Fruit fly (Drosophila melanogaster) whole organism, embryonic: Measurements from ENCODE around the gene CG5435.

ENCODE experiments used
- Antp ChIP-seq: fragments of 200-800 bp; sonication (Bioruptor generic); optimal IDR thresholded peaks from 3 replicates; lab custom pipeline; 2016; ENCODE audit warnings: missing biosample characterization, missing genetic modification characterization
- C15 ChIP-seq: fragments of 200-800 bp; sonication (Bioruptor generic); IDR thresholded peaks from 3 replicates; pipeline ENCODE4 v1.3.6; 2022; ENCODE audit warnings: missing biosample characterization, missing genetic modification characterization
- CG10147 ChIP-seq: fragments of 200-800 bp; sonication (Bioruptor generic); optimal IDR thresholded peaks from 2 replicates; lab custom pipeline; 2019; ENCODE audit warnings: missing biosample characterization, mild to moderate bottlenecking, missing genetic modification characterization, moderate library complexity
- CG10209 ChIP-seq: fragments of 200-800 bp; sonication (Bioruptor generic); optimal IDR thresholded peaks from 3 replicates; lab custom pipeline; 2017; ENCODE audit warnings: missing biosample characterization, mild to moderate bottlenecking, missing genetic modification characterization, missing genetic modification reagents
- CG10431 ChIP-seq: fragments of 200-800 bp; sonication (Bioruptor generic); optimal IDR thresholded peaks from 3 replicates; lab custom pipeline; 2018; ENCODE audit warnings: missing biosample characterization, mild to moderate bottlenecking, missing genetic modification characterization
- CG12769 ChIP-seq: fragments of 200-800 bp; sonication (Bioruptor generic); optimal IDR thresholded peaks from 2 replicates; lab custom pipeline; 2019; ENCODE audit warnings: missing biosample characterization, mild to moderate bottlenecking, missing genetic modification characterization, moderate library complexity
- CG13424 ChIP-seq: fragments of 200-800 bp; sonication (Bioruptor generic); optimal IDR thresholded peaks from 2 replicates; lab custom pipeline; 2019; ENCODE audit warnings: missing biosample characterization, mild to moderate bottlenecking, missing genetic modification characterization, moderate library complexity
- CG15696 ChIP-seq: fragments of 200-800 bp; sonication (Bioruptor generic); optimal IDR thresholded peaks from 2 replicates; lab custom pipeline; 2019; ENCODE audit warnings: missing biosample characterization, mild to moderate bottlenecking, missing genetic modification characterization, moderate library complexity
- CG16863 ChIP-seq: fragments of 200-800 bp; sonication (Bioruptor generic); optimal IDR thresholded peaks from 3 replicates; lab custom pipeline; 2016; ENCODE audit warnings: missing biosample characterization, missing genetic modification characterization
- CG2120 ChIP-seq: fragments of 200-800 bp; sonication (Bioruptor generic); optimal IDR thresholded peaks from 3 replicates; lab custom pipeline; 2016; ENCODE audit warnings: missing biosample characterization, missing genetic modification characterization
- CG2202 ChIP-seq: fragments of 200-800 bp; sonication (Bioruptor generic); optimal IDR thresholded peaks from 2 replicates; lab custom pipeline; 2018; ENCODE audit warnings: missing biosample characterization, mild to moderate bottlenecking, missing genetic modification characterization
- CG2875 ChIP-seq: fragments of 200-800 bp; sonication (Bioruptor generic); optimal IDR thresholded peaks from 2 replicates; lab custom pipeline; 2017; ENCODE audit warnings: missing biosample characterization, mild to moderate bottlenecking, missing genetic modification characterization, missing genetic modification reagents
- CG30431 ChIP-seq: fragments of 200-800 bp; sonication (Bioruptor generic); optimal IDR thresholded peaks from 2 replicates; lab custom pipeline; 2017; ENCODE audit warnings: missing biosample characterization, missing genetic modification characterization
- CG34224 ChIP-seq: fragments of 200-800 bp; sonication (Bioruptor generic); IDR thresholded peaks from 3 replicates; pipeline ENCODE4 v1.3.6; 2022; ENCODE audit warnings: missing biosample characterization, missing genetic modification characterization; ENCODE audit not compliant: partially characterized antibody
- CG8765 ChIP-seq: fragments of 200-800 bp; sonication (Bioruptor generic); IDR thresholded peaks from 2 replicates; pipeline ENCODE4 v1.3.6; 2022; ENCODE audit warnings: missing biosample characterization, missing genetic modification characterization
- CG9215 ChIP-seq: fragments of 200-800 bp; sonication (Bioruptor generic); IDR thresholded peaks from 2 replicates; pipeline ENCODE4 v1.3.6; 2022; ENCODE audit warnings: missing biosample characterization, missing genetic modification characterization
- Dip3 ChIP-seq: fragments of 200-800 bp; sonication (Bioruptor generic); optimal IDR thresholded peaks from 3 replicates; lab custom pipeline; 2016; ENCODE audit warnings: missing biosample characterization, missing genetic modification characterization
- Drgx ChIP-seq: fragments of 200-800 bp; sonication (Bioruptor generic); IDR thresholded peaks from 2 replicates; pipeline ENCODE4 v1.3.6; 2022; ENCODE audit warnings: missing biosample characterization, missing genetic modification characterization
- Kr ChIP-seq: fragments of 200-800 bp; sonication (Bioruptor generic); optimal IDR thresholded peaks from 2 replicates; lab custom pipeline; 2017; ENCODE audit warnings: missing biosample characterization, mild to moderate bottlenecking, missing genetic modification characterization
- Lhr ChIP-seq: fragments of 200-800 bp; sonication (Bioruptor generic); optimal IDR thresholded peaks from 3 replicates; lab custom pipeline; 2017; ENCODE audit warnings: mild to moderate bottlenecking, missing biosample characterization, missing genetic modification reagents, missing genetic modification characterization
- MBD-R2 ChIP-seq: fragments of 200-800 bp; sonication (Bioruptor generic); IDR thresholded peaks from 2 replicates; pipeline ENCODE4 v1.3.6; 2022; ENCODE audit warnings: missing biosample characterization, missing genetic modification characterization
- Nf-YB ChIP-seq: fragments of 200-800 bp; sonication (Bioruptor generic); optimal IDR thresholded peaks from 3 replicates; lab custom pipeline; 2019; ENCODE audit warnings: missing biosample characterization, mild to moderate bottlenecking, missing genetic modification characterization, moderate library complexity
- Optix ChIP-seq: fragments of 200-800 bp; sonication (Bioruptor generic); IDR thresholded peaks from 3 replicates; pipeline ENCODE4 v1.3.6; 2022; ENCODE audit warnings: missing biosample characterization, missing genetic modification characterization
- Scr ChIP-seq: fragments of 200-800 bp; sonication (Bioruptor generic); IDR thresholded peaks from 2 replicates; pipeline ENCODE4 v1.3.6; 2022; ENCODE audit warnings: missing biosample characterization, missing genetic modification characterization; ENCODE audit not compliant: partially characterized antibody
- Ssrp ChIP-seq: fragments of 200-800 bp; sonication (Bioruptor generic); optimal IDR thresholded peaks from 2 replicates; lab custom pipeline; 2018; ENCODE audit warnings: missing biosample characterization, mild to moderate bottlenecking, missing genetic modification characterization, moderate library complexity
- Taf1 ChIP-seq: fragments of 200-800 bp; sonication (Bioruptor generic); IDR thresholded peaks from 2 replicates; pipeline ENCODE4 v1.3.6; 2022; ENCODE audit warnings: missing biosample characterization, missing genetic modification characterization
- aop ChIP-seq: fragments of 200-800 bp; sonication (Bioruptor generic); IDR thresholded peaks from 2 replicates; pipeline ENCODE4 v1.3.6; 2022; ENCODE audit warnings: missing biosample characterization, missing genetic modification characterization
- cas ChIP-seq: fragments of 200-800 bp; sonication (Bioruptor generic); IDR thresholded peaks from 2 replicates; pipeline ENCODE4 v1.3.6; 2022; ENCODE audit warnings: missing biosample characterization, missing genetic modification characterization
- cato ChIP-seq: fragments of 200-800 bp; sonication (Bioruptor generic); optimal IDR thresholded peaks from 2 replicates; lab custom pipeline; 2016; ENCODE audit warnings: missing biosample characterization, missing genetic modification characterization, borderline replicate concordance
- dati ChIP-seq: fragments of 200-800 bp; sonication (Bioruptor generic); IDR thresholded peaks from 2 replicates; pipeline ENCODE4 v1.3.6; 2022; ENCODE audit warnings: missing biosample characterization, missing genetic modification characterization
- emc ChIP-seq: fragments of 200-800 bp; sonication (Bioruptor generic); optimal IDR thresholded peaks from 2 replicates; lab custom pipeline; 2016; ENCODE audit warnings: missing biosample characterization, missing genetic modification characterization
- fd3F ChIP-seq: fragments of 200-800 bp; sonication (Bioruptor generic); optimal IDR thresholded peaks from 2 replicates; lab custom pipeline; 2018; ENCODE audit warnings: missing biosample characterization, mild to moderate bottlenecking, missing genetic modification characterization, moderate library complexity
- gce ChIP-seq: fragments of 200-800 bp; sonication (Bioruptor generic); IDR thresholded peaks from 3 replicates; pipeline ENCODE4 v1.3.6; 2022; ENCODE audit warnings: missing biosample characterization, missing genetic modification characterization
- gcm2 ChIP-seq: fragments of 200-800 bp; sonication (Bioruptor generic); optimal IDR thresholded peaks from 2 replicates; lab custom pipeline; 2016; ENCODE audit warnings: missing biosample characterization, missing genetic modification characterization
- gsb-n ChIP-seq: fragments of 200-800 bp; sonication (Bioruptor generic); optimal IDR thresholded peaks from 3 replicates; lab custom pipeline; 2018; ENCODE audit warnings: missing biosample characterization, mild to moderate bottlenecking, missing genetic modification characterization
- hbn ChIP-seq: fragments of 200-800 bp; sonication (Bioruptor generic); IDR thresholded peaks from 2 replicates; pipeline ENCODE4 v1.3.6; 2022; ENCODE audit warnings: missing biosample characterization, missing genetic modification characterization; ENCODE audit not compliant: partially characterized antibody
- ind ChIP-seq: fragments of 200-800 bp; sonication (Bioruptor generic); optimal IDR thresholded peaks from 3 replicates; lab custom pipeline; 2016; ENCODE audit warnings: missing biosample characterization, missing genetic modification characterization
- jigr1 ChIP-seq: fragments of 200-800 bp; sonication (Bioruptor generic); IDR thresholded peaks from 3 replicates; pipeline ENCODE4 v1.3.6; 2022; ENCODE audit warnings: missing biosample characterization, missing genetic modification characterization
- lmd ChIP-seq: fragments of 200-800 bp; sonication (Bioruptor generic); IDR thresholded peaks from 2 replicates; pipeline ENCODE4 v1.3.6; 2022; ENCODE audit warnings: missing biosample characterization, missing genetic modification characterization
- nmo ChIP-seq: fragments of 200-800 bp; sonication (Bioruptor generic); optimal IDR thresholded peaks from 2 replicates; lab custom pipeline; 2018; ENCODE audit warnings: missing biosample characterization, mild to moderate bottlenecking, missing genetic modification characterization, moderate library complexity
- pnt ChIP-seq: fragments of 200-800 bp; sonication (Bioruptor generic); optimal IDR thresholded peaks from 3 replicates; lab custom pipeline; 2016; ENCODE audit warnings: missing biosample characterization, missing genetic modification characterization
- prd ChIP-seq, 3 experiments: fragments of >200 bp in 2 of 3; fragments of 200-800 bp in 1 of 3; sonication (Bioruptor generic) in 1 of 3; optimal IDR thresholded peaks in 2 of 3; IDR thresholded peaks in 1 of 3; 2 replicates in 2 of 3; 3 replicates in 1 of 3; pipeline versions ENCODE4 v1.3.6 to Lab custom; 2017 to 2022; ENCODE audit warnings: missing biosample characterization in 1 of 3, missing genetic modification characterization in 1 of 3
- pzg ChIP-seq: fragments of 200-800 bp; sonication (Bioruptor generic); optimal IDR thresholded peaks from 3 replicates; lab custom pipeline; 2018; ENCODE audit warnings: missing biosample characterization, mild to moderate bottlenecking, missing genetic modification characterization, moderate library complexity
- row ChIP-seq: fragments of 200-800 bp; sonication (Bioruptor generic); IDR thresholded peaks from 3 replicates; pipeline ENCODE4 v1.3.6; 2022; ENCODE audit warnings: missing biosample characterization, missing genetic modification characterization
- sens-2 ChIP-seq: fragments of 200-800 bp; sonication (Bioruptor generic); IDR thresholded peaks from 2 replicates; pipeline ENCODE4 v1.3.6; 2022; ENCODE audit warnings: missing biosample characterization, missing genetic modification characterization
- sqz ChIP-seq: fragments of 200-800 bp; sonication (Bioruptor generic); optimal IDR thresholded peaks from 3 replicates; lab custom pipeline; 2018; ENCODE audit warnings: missing biosample characterization, mild to moderate bottlenecking, missing genetic modification characterization
- tgo ChIP-seq: fragments of 200-800 bp; sonication (Bioruptor generic); IDR thresholded peaks from 3 replicates; pipeline ENCODE4 v1.3.6; 2022; ENCODE audit warnings: missing biosample characterization, missing genetic modification characterization
- tna ChIP-seq: fragments of 200-800 bp; sonication (Bioruptor generic); IDR thresholded peaks from 2 replicates; pipeline ENCODE4 v1.3.6; 2022; ENCODE audit warnings: missing biosample characterization, missing genetic modification characterization; ENCODE audit not compliant: partially characterized antibody
- trem ChIP-seq: fragments of 200-800 bp; optimal IDR thresholded peaks from 3 replicates; lab custom pipeline; 2019; ENCODE audit warnings: missing biosample characterization, mild to moderate bottlenecking, missing genetic modification characterization, moderate library complexity
- unc-4 ChIP-seq: fragments of 200-800 bp; sonication (Bioruptor generic); IDR thresholded peaks from 2 replicates; pipeline ENCODE4 v1.3.6; 2022; ENCODE audit warnings: missing biosample characterization, missing genetic modification characterization; ENCODE audit not compliant: partially characterized antibody
- zen ChIP-seq: fragments of 200-800 bp; sonication (Bioruptor generic); optimal IDR thresholded peaks from 3 replicates; lab custom pipeline; 2018; ENCODE audit warnings: missing biosample characterization, mild to moderate bottlenecking, missing genetic modification characterization, moderate library complexity

Gene CG5435

dm6 chr2L:12434535-12434938 lies 3.8 kb upstream of the CG5435 start, which contains the start of gene SC35 (continued):
- TF ChIP-seq aop (GFP tag; lab: Robert Waterston, UW): no peak
- no peak for TF ChIP-seq sens-2 (GFP tag; lab: Robert Waterston, UW)
- 0 out of 3 replicates have a peak, but pooled peaks have one; percentile 36 for TF ChIP-seq gce (GFP tag; lab: Robert Waterston, UW)
- peak; percentile 69 for TF ChIP-seq CG12769
- TF ChIP-seq CG8765 (GFP tag; lab: Robert Waterston, UW): no peak; the same call in 1 of the 2 replicates
- TF ChIP-seq sqz (GFP tag; lab: Kevin White, UChicago): no peak
- no peak for TF ChIP-seq pnt
- no peak for TF ChIP-seq cato (GFP tag; lab: Kevin White, UChicago)
- no peak for TF ChIP-seq tgo (GFP tag; lab: Robert Waterston, UW)
- no peak for TF ChIP-seq Antp (GFP tag; lab: Kevin White, UChicago)
- no peak for TF ChIP-seq CG15696 (tag; lab: Kevin White, UChicago)
- TF ChIP-seq pzg: peak; percentile 82
- TF ChIP-seq emc (GFP tag; lab: Kevin White, UChicago): no peak
- no peak for TF ChIP-seq unc-4
- TF ChIP-seq CG2202 (tag; lab: Kevin White, UChicago): no peak
- no peak for TF ChIP-seq trem
- no peak for TF ChIP-seq lmd (GFP tag; lab: Robert Waterston, UW)
- TF ChIP-seq Nf-YB (GFP tag; lab: Kevin White, UChicago): no peak
- no peak for TF ChIP-seq Lhr
- TF ChIP-seq Scr (GFP tag; lab: Robert Waterston, UW): no peak; the same call in 1 of the 2 replicates
- TF ChIP-seq Ssrp (tag; lab: Kevin White, UChicago): no peak
- no peak for TF ChIP-seq Taf1 (GFP tag; lab: Robert Waterston, UW)
- no peak for TF ChIP-seq Optix (GFP tag; lab: Robert Waterston, UW)
- TF ChIP-seq CG34224: no peak; the same call in 2 of the 3 replicates
- no peak for TF ChIP-seq gsb-n (tag; lab: Kevin White, UChicago)
- no peak for TF ChIP-seq CG2875
- no peak for TF ChIP-seq C15
- no peak for TF ChIP-seq Kr (GFP tag; lab: Kevin White, UChicago)
- TF ChIP-seq Drgx (GFP tag; lab: Robert Waterston, UW): no peak
- TF ChIP-seq CG13424: no peak
- TF ChIP-seq prd (optimal IDR thresholded peaks at IDR 0.05; lab: Kevin White, UChicago): no peak
- no peak for TF ChIP-seq prd (GFP tag; IDR thresholded peaks at IDR 0.05; lab: Robert Waterston, UW)
- TF ChIP-seq CG10431 (GFP tag; lab: Kevin White, UChicago): no peak
- TF ChIP-seq zen (tag; lab: Kevin White, UChicago): no peak
- TF ChIP-seq fd3F (GFP tag; lab: Kevin White, UChicago): no peak
- no peak for TF ChIP-seq CG16863 (GFP tag; lab: Kevin White, UChicago)
- TF ChIP-seq CG30431 (GFP tag; lab: Kevin White, UChicago): no peak
- peak; percentile 61 for TF ChIP-seq MBD-R2 (GFP tag; lab: Robert Waterston, UW)
- TF ChIP-seq jigr1: no peak
- no peak for TF ChIP-seq gcm2 (GFP tag; lab: Kevin White, UChicago)
- no peak for TF ChIP-seq dati (GFP tag; lab: Robert Waterston, UW)
- 0 out of 2 replicates have a peak, but pooled peaks have one; percentile 22 for TF ChIP-seq hbn (GFP tag; lab: Robert Waterston, UW)
- no peak for TF ChIP-seq row (GFP tag; lab: Robert Waterston, UW)
- no peak for TF ChIP-seq CG2120 (GFP tag; lab: Kevin White, UChicago)
- no peak for TF ChIP-seq cas (GFP tag; lab: Robert Waterston, UW)
- TF ChIP-seq ind (GFP tag; lab: Kevin White, UChicago): no peak
- TF ChIP-seq CG10209 (GFP tag; lab: Kevin White, UChicago): no peak
- no peak for TF ChIP-seq CG10147 (GFP tag; lab: Kevin White, UChicago)
- TF ChIP-seq tna (GFP tag; lab: Robert Waterston, UW): no peak
- TF ChIP-seq CG9215 (GFP tag; lab: Robert Waterston, UW): no peak
- no peak for TF ChIP-seq Dip3 (GFP tag; lab: Kevin White, UChicago)
- no peak for TF ChIP-seq nmo (GFP tag; lab: Kevin White, UChicago)
